Worm (Caenorhabditis elegans): ENCODE results near the gene twk-9.

The twk-9 gene

DNA sequence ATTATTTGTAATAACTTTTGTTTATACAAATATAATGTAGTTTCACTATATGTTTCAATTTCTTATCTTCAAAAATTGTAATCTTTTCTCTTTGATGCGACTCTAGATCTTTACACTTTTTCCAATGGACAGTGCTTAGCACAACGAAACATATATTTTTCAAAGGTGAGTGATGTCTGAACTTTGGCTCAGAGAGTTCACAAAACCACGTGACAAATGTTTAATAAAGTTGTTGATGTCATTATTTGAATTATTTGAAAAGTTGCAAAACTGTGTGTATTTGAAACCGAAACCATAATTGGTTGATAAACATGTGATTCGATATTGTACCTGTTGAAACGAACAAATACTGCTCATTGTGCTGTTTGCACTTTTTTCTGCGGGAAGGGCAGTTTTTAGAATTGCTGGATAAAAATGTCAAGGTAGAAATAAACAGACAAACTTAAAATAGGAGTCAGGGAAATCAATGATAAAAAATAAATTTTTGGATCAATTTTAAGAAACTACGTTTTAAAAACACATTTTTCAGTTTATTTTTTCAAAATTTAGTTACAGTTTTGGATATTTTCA, 24.8 kb upstream of the twk-9 start:
- TF ChIP-seq pqm-1 (tag; optimal IDR thresholded peaks at IDR 0.05) (peak; percentile 82), pha-4 (tag; optimal IDR thresholded peaks at IDR 0.05) (peak; percentile 60), nhr-67 (tag; optimal IDR thresholded peaks at IDR 0.05) (no peak), nfya-1 (tag; optimal IDR thresholded peaks at IDR 0.05; ENCODE audit: insufficient read depth) (peak; percentile 18), elt-2 (tag; optimal IDR thresholded peaks at IDR 0.05) (peak; percentile 56), jun-1 (tag; optimal IDR thresholded peaks at IDR 0.05) (peak; percentile 52)

- TF ChIP-seq nhr-23 (tag; optimal IDR thresholded peaks at IDR 0.05) (peak; percentile 78), ceh-28 (tag; optimal IDR thresholded peaks at IDR 0.05) (peak; percentile 37), hmg-11 (tag; optimal IDR thresholded peaks at IDR 0.05) (peak; percentile 22), ceh-16 (tag; optimal IDR thresholded peaks at IDR 0.05) (no peak), ama-1 (optimal IDR thresholded peaks at IDR 0.05) (peak; percentile 39), nhr-12 (tag; optimal IDR thresholded peaks at IDR 0.05) (no peak), lsy-12 (tag; optimal IDR thresholded peaks at IDR 0.05) (peak; percentile 38), elt-1 (tag; optimal IDR thresholded peaks at IDR 0.05) (peak; percentile 70), R02D3.7 (tag; optimal IDR thresholded peaks at IDR 0.05) (peak; percentile 19), nhr-77 (tag; optimal IDR thresholded peaks at IDR 0.05) (no peak), mdl-1 (tag; optimal IDR thresholded peaks at IDR 0.05) (peak; percentile 64), nhr-25 (tag; optimal IDR thresholded peaks at IDR 0.05) (peak; percentile 42), nhr-43 (tag; optimal IDR thresholded peaks at IDR 0.05; ENCODE audit: poor library complexity, severe bottlenecking) (peak; percentile 80)
Measured at ce11 chrIV:9669969-9670368, 23.0 kb upstream of the twk-9 start.

DNA sequence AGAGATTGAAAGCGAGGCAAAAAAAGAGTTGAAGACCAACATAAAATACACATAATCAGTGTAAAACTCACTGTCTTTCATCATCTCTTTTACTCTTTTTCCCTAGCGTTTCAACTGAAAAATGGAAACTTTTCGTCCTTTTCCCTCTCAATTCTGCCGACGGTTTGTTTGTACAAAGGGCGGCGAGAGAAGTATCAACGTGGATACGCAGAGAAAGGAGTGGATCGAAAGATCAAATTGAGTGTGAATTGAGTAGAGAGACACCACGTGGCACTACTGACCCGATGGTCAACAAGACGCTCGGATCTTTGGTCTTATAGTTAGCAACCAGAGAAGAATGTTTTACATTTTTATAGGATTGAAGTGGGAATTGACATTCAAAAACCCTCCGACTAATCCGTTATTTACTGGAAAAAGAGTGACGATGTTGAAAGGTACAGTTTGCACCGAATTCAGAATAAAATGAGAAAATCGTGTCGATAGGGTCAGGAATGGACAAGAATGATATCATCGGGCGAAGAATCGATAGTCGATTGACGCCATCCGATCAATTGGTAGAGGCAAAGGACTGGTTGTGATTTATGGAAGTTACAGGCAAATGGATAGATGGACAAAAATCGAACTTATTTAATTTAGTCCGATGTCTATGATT, 21.8 kb upstream of the twk-9 start:
- TF ChIP-seq fkh-10 (GFP tag; optimal IDR thresholded peaks at IDR 0.05) (no peak), R02D3.7 (tag; optimal IDR thresholded peaks at IDR 0.05) (no peak), elt-1 (tag; optimal IDR thresholded peaks at IDR 0.05) (no peak), ceh-16 (tag; optimal IDR thresholded peaks at IDR 0.05) (no peak), aly-2 (tag; optimal IDR thresholded peaks at IDR 0.05) (no peak), nhr-237 (tag; optimal IDR thresholded peaks at IDR 0.05) (no peak), eor-1 (tag; optimal IDR thresholded peaks at IDR 0.05) (no peak), mdl-1 (tag; optimal IDR thresholded peaks at IDR 0.05) (peak; percentile 56), lin-39 (tag; optimal IDR thresholded peaks at IDR 0.05) (no peak), egl-5 (tag; optimal IDR thresholded peaks at IDR 0.05) (no peak), pha-4 (tag; optimal IDR thresholded peaks at IDR 0.05) (peak; percentile 97), ztf-4 (tag; optimal IDR thresholded peaks at IDR 0.05) (peak; percentile 34), elt-3 (tag; optimal IDR thresholded peaks at IDR 0.05) (no peak), ceh-28 (tag; optimal IDR thresholded peaks at IDR 0.05) (no peak), nhr-43 (tag; optimal IDR thresholded peaks at IDR 0.05; ENCODE audit: poor library complexity, severe bottlenecking) (peak; percentile 11), sea-2 (GFP tag; optimal IDR thresholded peaks at IDR 0.05) (no peak), nhr-77 (tag; optimal IDR thresholded peaks at IDR 0.05) (no peak), hmg-11 (tag; optimal IDR thresholded peaks at IDR 0.05) (no peak), jun-1 (tag; optimal IDR thresholded peaks at IDR 0.05) (peak; percentile 62), nfya-1 (tag; optimal IDR thresholded peaks at IDR 0.05; ENCODE audit: insufficient read depth) (peak; percentile 43), daf-12 (tag; optimal IDR thresholded peaks at IDR 0.05) (no peak), ama-1 (optimal IDR thresholded peaks at IDR 0.05) (peak; percentile 41), elt-2 (tag; optimal IDR thresholded peaks at IDR 0.05) (peak; percentile 73), mml-1 (tag; optimal IDR thresholded peaks at IDR 0.05) (no peak), snpc-4 (tag; optimal IDR thresholded peaks at IDR 0.05) (no peak), zag-1 (tag; optimal IDR thresholded peaks at IDR 0.05) (no peak), lin-15B (tag; optimal IDR thresholded peaks at IDR 0.05) (no peak), fos-1 (tag; optimal IDR thresholded peaks at IDR 0.05) (no peak), fkh-2 (tag; optimal IDR thresholded peaks at IDR 0.05) (no peak), pqm-1 (tag; optimal IDR thresholded peaks at IDR 0.05) (peak; percentile 76), lsy-12 (tag; optimal IDR thresholded peaks at IDR 0.05) (no peak), nhr-25 (tag; optimal IDR thresholded peaks at IDR 0.05) (peak; percentile 34)

ce11 chrIV:9672434-9672833, 20.5 kb upstream of the twk-9 start:
- TF ChIP-seq daf-12 (tag; optimal IDR thresholded peaks at IDR 0.05) (no peak), fos-1 (tag; optimal IDR thresholded peaks at IDR 0.05) (no peak), elt-3 (tag; optimal IDR thresholded peaks at IDR 0.05) (peak in 1 of 3 experiments; percentile 79), unc-62 (GFP tag; optimal IDR thresholded peaks at IDR 0.05) (no peak), aly-2 (tag; optimal IDR thresholded peaks at IDR 0.05) (no peak), fkh-2 (tag; optimal IDR thresholded peaks at IDR 0.05) (no peak), nhr-43 (tag; optimal IDR thresholded peaks at IDR 0.05; ENCODE audit: poor library complexity, severe bottlenecking) (peak; percentile 88), elt-2 (tag; optimal IDR thresholded peaks at IDR 0.05) (no peak), egl-27 (tag; optimal IDR thresholded peaks at IDR 0.05) (no peak), elt-1 (tag; optimal IDR thresholded peaks at IDR 0.05) (no peak), nhr-25 (tag; optimal IDR thresholded peaks at IDR 0.05) (peak; percentile 52), pha-4 (tag; optimal IDR thresholded peaks at IDR 0.05) (no peak), nhr-23 (tag; optimal IDR thresholded peaks at IDR 0.05) (peak; percentile 94), jun-1 (tag; optimal IDR thresholded peaks at IDR 0.05) (no peak), lin-39 (tag; optimal IDR thresholded peaks at IDR 0.05) (no peak)
